Worm (Caenorhabditis elegans) whole organism, L2 larva: Measurements from ENCODE around the gene Y40A1A.3.

Experiments used
- ama-1 ChIP-seq: fragments of 150-350 bp; optimal IDR thresholded peaks from 2 replicates; lab custom pipeline; 2018; ENCODE audit warnings: inconsistent platforms
- ceh-16 ChIP-seq: fragments of 150-350 bp; optimal IDR thresholded peaks from 2 replicates; lab custom pipeline; 2014; ENCODE audit warnings: missing biosample characterization, missing genetic modification characterization
- dmd-4 ChIP-seq: sonication (generic microtip); optimal IDR thresholded peaks from 2 replicates; lab custom pipeline; 2017; ENCODE audit warnings: missing biosample characterization, missing genetic modification characterization
- lsy-2 ChIP-seq, 2 experiments: fragments of 150-350 bp in 1 of 2; sonication (generic microtip) in 1 of 2; optimal IDR thresholded peaks; 2 replicates each; lab custom pipeline; 2014 to 2017; ENCODE audit warnings: missing biosample characterization in 2 of 2, missing genetic modification characterization in 2 of 2
- nhr-11 ChIP-seq: fragments of 150-350 bp; optimal IDR thresholded peaks from 2 replicates; lab custom pipeline; 2014; ENCODE audit warnings: missing biosample characterization, missing genetic modification characterization
- nhr-12 ChIP-seq: fragments of 150-350 bp; optimal IDR thresholded peaks from 2 replicates; lab custom pipeline; 2014; ENCODE audit warnings: missing biosample characterization, missing genetic modification characterization
- nhr-21 ChIP-seq: fragments of 150-350 bp; optimal IDR thresholded peaks from 2 replicates; lab custom pipeline; 2014; ENCODE audit warnings: missing biosample characterization, missing genetic modification characterization
- skn-1 ChIP-seq: sonication (generic microtip); optimal IDR thresholded peaks from 2 replicates; lab custom pipeline; 2017; ENCODE audit warnings: missing biosample characterization, missing genetic modification characterization
- snpc-4 ChIP-seq: fragments of 150-350 bp; optimal IDR thresholded peaks from 2 replicates; lab custom pipeline; 2014; ENCODE audit warnings: missing biosample characterization, missing genetic modification characterization
- unc-62 ChIP-seq: fragments of 150-350 bp; optimal IDR thresholded peaks from 2 replicates; lab custom pipeline; 2014; ENCODE audit warnings: missing biosample characterization, missing genetic modification reagents, missing genetic modification characterization

DNA sequence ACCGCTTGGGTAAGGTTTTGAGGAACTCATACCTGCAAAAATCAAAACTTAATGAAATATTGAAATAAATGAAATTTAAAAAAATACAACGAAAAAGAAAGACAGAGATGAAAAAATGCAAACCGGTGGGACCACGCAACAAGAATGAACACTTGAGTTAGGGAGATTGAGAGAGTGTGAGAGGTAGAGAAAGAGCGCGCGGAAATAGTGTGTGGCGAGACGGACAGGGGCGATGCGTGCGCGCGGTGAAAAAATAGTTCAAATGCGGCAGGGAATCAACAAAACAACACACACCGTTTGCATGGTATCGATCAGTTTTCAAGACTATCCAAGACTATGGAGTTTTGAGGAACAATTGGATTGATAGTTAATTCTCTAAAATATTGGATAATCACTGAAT lies 8.3 kb downstream of the Y40A1A.3 start, which contains the start of gene meg-3:
- TF ChIP-seq snpc-4 (tag; lab: Kevin White, UChicago) (no peak), unc-62 (no peak), lsy-2 (tag; optimal IDR thresholded peaks at IDR 0.05; lab: Kevin White, UChicago) (no peak), nhr-21 (no peak), dmd-4 (tag; lab: Kevin White, UChicago) (no peak), skn-1 (tag; lab: Kevin White, UChicago) (no peak), nhr-12 (tag; lab: Kevin White, UChicago) (no peak), ceh-16 (tag; lab: Kevin White, UChicago) (no peak), ama-1 (lab: Kevin White, UChicago) (no peak), nhr-11 (tag; lab: Kevin White, UChicago) (no peak)
